Worm (Caenorhabditis elegans) whole organism, midembryonic: ENCODE data around the gene srab-13.

Experiments
- T22C8.4 ChIP-seq: fragments of 200-800 bp; sonication (Bioruptor generic); IDR thresholded peaks from 2 replicates; pipeline ENCODE4 v1.3.6; 2022; ENCODE audit warnings: missing genetic modification characterization, missing compliant biosample characterization
- cog-1 ChIP-seq: sonication (generic microtip); optimal IDR thresholded peaks from 2 replicates; lab custom pipeline; 2016; ENCODE audit warnings: missing genetic modification characterization, missing compliant biosample characterization
- flt-1 ChIP-seq: fragments of 200-800 bp; sonication (Bioruptor generic); IDR thresholded peaks from 2 replicates; pipeline ENCODE4 v1.3.6; 2022; ENCODE audit warnings: missing genetic modification characterization, missing compliant biosample characterization
- klf-2 ChIP-seq: fragments of 200-800 bp; sonication (Bioruptor generic); conservative IDR thresholded peaks from 2 replicates; pipeline ENCODE4 v1.3.6; 2022; ENCODE audit warnings: missing genetic modification reagents, missing genetic modification characterization, missing compliant biosample characterization
- med-1 ChIP-seq: sonication (generic microtip); optimal IDR thresholded peaks from 2 replicates; lab custom pipeline; 2017; ENCODE audit warnings: missing genetic modification characterization, mild to moderate bottlenecking, missing compliant biosample characterization, antibody characterized with exemption, missing genetic modification reagents; ENCODE audit not compliant: insufficient read depth
- ref-1 ChIP-seq: fragments of 200-800 bp; sonication (Bioruptor generic); conservative IDR thresholded peaks from 2 replicates; pipeline ENCODE4 v1.3.6; 2022; ENCODE audit warnings: missing genetic modification reagents, missing genetic modification characterization, missing compliant biosample characterization
- tab-1 ChIP-seq: fragments of 200-800 bp; sonication (Bioruptor generic); IDR thresholded peaks from 2 replicates; pipeline ENCODE4 v1.3.6; 2022; ENCODE audit warnings: missing genetic modification characterization, missing compliant biosample characterization
- ztf-23 ChIP-seq: fragments of 200-800 bp; sonication (Bioruptor generic); IDR thresholded peaks from 2 replicates; pipeline ENCODE4 v1.3.6; 2022; ENCODE audit warnings: missing genetic modification reagents, missing genetic modification characterization, missing compliant biosample characterization
- ztf-29 ChIP-seq: fragments of 200-800 bp; sonication (Bioruptor generic); IDR thresholded peaks from 2 replicates; pipeline ENCODE4 v1.3.6; 2022; ENCODE audit warnings: missing genetic modification reagents, missing genetic modification characterization, missing compliant biosample characterization

srab-13 gene

ce11 chrV:2027787-2028186 lies at the start of gene srab-13:
Gene srab-13 (minus strand): TSS chrV:2027887.
- no peak for TF ChIP-seq T22C8.4 (GFP tag; lab: Robert Waterston, UW)
- TF ChIP-seq ref-1 (GFP tag; lab: Robert Waterston, UW): no peak
- no peak for TF ChIP-seq ztf-29
- no peak for TF ChIP-seq flt-1 (GFP tag; lab: Robert Waterston, UW)
- TF ChIP-seq cog-1 (tag; lab: Kevin White, UChicago): no peak
- TF ChIP-seq klf-2 (GFP tag; lab: Robert Waterston, UW): no peak
- TF ChIP-seq med-1 (GFP tag; lab: Kevin White, UChicago): no peak
- no peak for TF ChIP-seq tab-1 (GFP tag; lab: Robert Waterston, UW)
- no peak for TF ChIP-seq ztf-23

ce11 chrV:2076043-2076442 lies 48.4 kb upstream of the srab-13 start:
- TF ChIP-seq cog-1 (tag; lab: Kevin White, UChicago) (no peak), ref-1 (GFP tag; lab: Robert Waterston, UW) (no peak), T22C8.4 (GFP tag; lab: Robert Waterston, UW) (no peak), ztf-23 (peak; percentile 26; the same call in 1 of the 2 replicates)

- TF ChIP-seq flt-1 (GFP tag; lab: Robert Waterston, UW) (no peak), tab-1 (GFP tag; lab: Robert Waterston, UW) (no peak), T22C8.4 (GFP tag; lab: Robert Waterston, UW) (no peak), med-1 (GFP tag; lab: Kevin White, UChicago) (no peak), ztf-23 (no peak), klf-2 (GFP tag; lab: Robert Waterston, UW) (no peak), ztf-29 (no peak), cog-1 (tag; lab: Kevin White, UChicago) (no peak), ref-1 (GFP tag; lab: Robert Waterston, UW) (no peak)
Measured at ce11 chrV:2072807-2073206, 45.1 kb upstream of the srab-13 start, which contains the start of gene Y40B10A.9. Gene Y40B10A.9 (minus strand): TSS chrV:2072907.

ce11 chrV:2068728-2069443 lies 41.2 kb upstream of the srab-13 start:
- TF ChIP-seq tab-1 (GFP tag; lab: Robert Waterston, UW): no peak
- TF ChIP-seq T22C8.4 (GFP tag; lab: Robert Waterston, UW): no peak
- TF ChIP-seq med-1 (GFP tag; lab: Kevin White, UChicago): no peak
- TF ChIP-seq ztf-23: no peak
- no peak for TF ChIP-seq cog-1 (tag; lab: Kevin White, UChicago)
- TF ChIP-seq ref-1 (GFP tag; lab: Robert Waterston, UW): no peak
- TF ChIP-seq klf-2 (GFP tag; lab: Robert Waterston, UW): no peak
- TF ChIP-seq ztf-29: no peak
- TF ChIP-seq flt-1 (GFP tag; lab: Robert Waterston, UW): no peak

ce11 chrV:2067985-2068499 lies 40.4 kb upstream of the srab-13 start, which contains the start of gene lbp-9:
Gene lbp-9 (plus strand): TSS chrV:2068449.
- no peak for TF ChIP-seq T22C8.4 (GFP tag; lab: Robert Waterston, UW)
- no peak for TF ChIP-seq ztf-29
- no peak for TF ChIP-seq tab-1 (GFP tag; lab: Robert Waterston, UW)
- no peak for TF ChIP-seq ztf-23
- no peak for TF ChIP-seq klf-2 (GFP tag; lab: Robert Waterston, UW)
- TF ChIP-seq cog-1 (tag; lab: Kevin White, UChicago): no peak
- no peak for TF ChIP-seq ref-1 (GFP tag; lab: Robert Waterston, UW)
- TF ChIP-seq flt-1 (GFP tag; lab: Robert Waterston, UW): no peak
- no peak for TF ChIP-seq med-1 (GFP tag; lab: Kevin White, UChicago)

- TF ChIP-seq flt-1 (GFP tag; lab: Robert Waterston, UW) (no peak), ztf-29 (no peak), tab-1 (GFP tag; lab: Robert Waterston, UW) (no peak), ztf-23 (no peak), med-1 (GFP tag; lab: Kevin White, UChicago) (no peak), cog-1 (tag; lab: Kevin White, UChicago) (no peak), T22C8.4 (GFP tag; lab: Robert Waterston, UW) (no peak), klf-2 (GFP tag; lab: Robert Waterston, UW) (no peak), ref-1 (GFP tag; lab: Robert Waterston, UW) (no peak)
Measured at ce11 chrV:2067419-2067818, 39.7 kb upstream of the srab-13 start.

ce11 chrV:2066780-2067179 lies 39.1 kb upstream of the srab-13 start, which contains the start of gene nhr-86:
Gene nhr-86 (minus strand): TSS chrV:2066850.
- TF ChIP-seq cog-1 (tag; lab: Kevin White, UChicago) (no peak), med-1 (GFP tag; lab: Kevin White, UChicago) (no peak), T22C8.4 (GFP tag; lab: Robert Waterston, UW) (no peak), tab-1 (GFP tag; lab: Robert Waterston, UW) (no peak), klf-2 (GFP tag; lab: Robert Waterston, UW) (no peak), ref-1 (GFP tag; lab: Robert Waterston, UW) (no peak), ztf-29 (no peak), flt-1 (GFP tag; lab: Robert Waterston, UW) (no peak), ztf-23 (no peak)

- TF ChIP-seq med-1 (GFP tag; lab: Kevin White, UChicago) (no peak), tab-1 (GFP tag; lab: Robert Waterston, UW) (no peak), T22C8.4 (GFP tag; lab: Robert Waterston, UW) (no peak), klf-2 (GFP tag; lab: Robert Waterston, UW) (no peak), ref-1 (GFP tag; lab: Robert Waterston, UW) (no peak), ztf-29 (no peak), ztf-23 (no peak), cog-1 (tag; lab: Kevin White, UChicago) (no peak), flt-1 (GFP tag; lab: Robert Waterston, UW) (no peak)
Measured at ce11 chrV:2057324-2057723, 29.6 kb upstream of the srab-13 start, which contains the start of gene comt-3. Gene comt-3 (plus strand): TSS chrV:2057537.
